Worm (Caenorhabditis elegans): ENCODE results near the gene cest-32.

The cest-32 gene

ce11 chrV:5200188-5200587 lies 33.5 kb downstream of the cest-32 start (continued):
- TF ChIP-seq pha-4 (GFP tag; IDR thresholded peaks at IDR 0.05) (no peak), pha-4 (tag; optimal IDR thresholded peaks at IDR 0.05) (no peak), zfp-3 (GFP tag; conservative IDR thresholded peaks at IDR 0.05) (no peak), nhr-10 (tag; optimal IDR thresholded peaks at IDR 0.05) (no peak)

ce11 chrV:5198240-5198639 lies 35.5 kb downstream of the cest-32 start, which contains the start of gene Y47A7.2:
Gene Y47A7.2 (minus strand): TSS chrV:5198340.
- TF ChIP-seq aly-2 (tag; optimal IDR thresholded peaks at IDR 0.05) (no peak), F10B5.3 (tag; optimal IDR thresholded peaks at IDR 0.05) (no peak), lin-38 (GFP tag; IDR thresholded peaks at IDR 0.05) (no peak), zfp-2 (tag; optimal IDR thresholded peaks at IDR 0.05) (no peak), daf-19 (GFP tag; conservative IDR thresholded peaks at IDR 0.05) (no peak), snpc-1.2 (GFP tag; IDR thresholded peaks at IDR 0.05) (no peak), pha-4 (GFP tag; IDR thresholded peaks at IDR 0.05) (no peak), pha-4 (tag; optimal IDR thresholded peaks at IDR 0.05) (no peak), spr-1 (tag; optimal IDR thresholded peaks at IDR 0.05) (no peak), vab-7 (GFP tag; IDR thresholded peaks at IDR 0.05) (no peak), aha-1 (tag) (no peak), nhr-11 (tag; optimal IDR thresholded peaks at IDR 0.05) (no peak), Y48G9A.11 (GFP tag; IDR thresholded peaks at IDR 0.05) (no peak), F26F4.8 (GFP tag; conservative IDR thresholded peaks at IDR 0.05) (no peak), duxl-1 (tag; optimal IDR thresholded peaks at IDR 0.05; ENCODE audit: poor library complexity) (no peak)

- TF ChIP-seq nhr-6 (tag; optimal IDR thresholded peaks at IDR 0.05): no peak
- no peak for TF ChIP-seq dve-1 (tag; optimal IDR thresholded peaks at IDR 0.05; ENCODE audit: insufficient read depth)
- no peak for TF ChIP-seq nhr-42 (GFP tag; IDR thresholded peaks at IDR 0.05)
- TF ChIP-seq skn-1 (tag; optimal IDR thresholded peaks at IDR 0.05): no peak
- TF ChIP-seq nhr-111 (GFP tag; optimal IDR thresholded peaks at IDR 0.05): no peak
- no peak for TF ChIP-seq attf-4 (tag; optimal IDR thresholded peaks at IDR 0.05)
- TF ChIP-seq nhr-28 (tag; optimal IDR thresholded peaks at IDR 0.05): no peak
- TF ChIP-seq mxl-3 (GFP tag; optimal IDR thresholded peaks at IDR 0.05): no peak
- no peak for TF ChIP-seq D1046.2 (GFP tag; IDR thresholded peaks at IDR 0.05)
- TF ChIP-seq ceh-44 (GFP tag; IDR thresholded peaks at IDR 0.05): no peak
- TF ChIP-seq duxl-1 (tag; optimal IDR thresholded peaks at IDR 0.05; ENCODE audit: poor library complexity): no peak
- TF ChIP-seq nhr-10 (tag; optimal IDR thresholded peaks at IDR 0.05): no peak
- no peak for TF ChIP-seq vab-7 (GFP tag; IDR thresholded peaks at IDR 0.05)
- no peak for TF ChIP-seq zip-11 (GFP tag; IDR thresholded peaks at IDR 0.05)
- TF ChIP-seq daf-16 (GFP tag; optimal IDR thresholded peaks at IDR 0.05): no peak
- no peak for TF ChIP-seq daf-16 (tag; optimal IDR thresholded peaks at IDR 0.05)
- no peak for TF ChIP-seq jun-1 (tag; optimal IDR thresholded peaks at IDR 0.05)
These were observed 39.2 kb downstream of the cest-32 start, which contains the start of gene abu-8 for ce11 chrV:5194508-5194907. Gene abu-8 (minus strand): TSS chrV:5194608.

- TF ChIP-seq nhr-10 (tag; optimal IDR thresholded peaks at IDR 0.05) (no peak), duxl-1 (tag; optimal IDR thresholded peaks at IDR 0.05; ENCODE audit: poor library complexity) (no peak), nhr-102 (tag; optimal IDR thresholded peaks at IDR 0.05) (peak; percentile 58), ceh-62 (tag; optimal IDR thresholded peaks at IDR 0.05) (no peak), jun-1 (tag; optimal IDR thresholded peaks at IDR 0.05) (no peak), mdl-1 (tag; optimal IDR thresholded peaks at IDR 0.05) (no peak), ceh-28 (tag; optimal IDR thresholded peaks at IDR 0.05) (no peak), F37D6.2 (tag; optimal IDR thresholded peaks at IDR 0.05) (no peak), D1046.2 (GFP tag; IDR thresholded peaks at IDR 0.05) (no peak), pqm-1 (tag; optimal IDR thresholded peaks at IDR 0.05) (peak; percentile 78), hlh-11 (tag; optimal IDR thresholded peaks at IDR 0.05) (peak; percentile 77), nhr-48 (tag; optimal IDR thresholded peaks at IDR 0.05) (peak; percentile 81), daf-16 (GFP tag; optimal IDR thresholded peaks at IDR 0.05) (peak in 1 of 2 experiments; percentile 40), daf-16 (tag; optimal IDR thresholded peaks at IDR 0.05) (peak; percentile 89), unc-130 (GFP tag; optimal IDR thresholded peaks at IDR 0.05) (no peak), skn-1 (tag; optimal IDR thresholded peaks at IDR 0.05) (no peak), nhr-76 (tag; optimal IDR thresholded peaks at IDR 0.05) (no peak), dmd-6 (GFP tag; IDR thresholded peaks at IDR 0.05) (peak; percentile 92), dve-1 (tag; optimal IDR thresholded peaks at IDR 0.05; ENCODE audit: insufficient read depth) (peak; percentile 93), pha-4 (GFP tag; IDR thresholded peaks at IDR 0.05) (no peak), pha-4 (tag; optimal IDR thresholded peaks at IDR 0.05) (no peak), Y105C5A.15 (GFP tag; IDR thresholded peaks at IDR 0.05) (no peak), ceh-32 (tag; optimal IDR thresholded peaks at IDR 0.05; ENCODE audit: poor library complexity) (no peak), nhr-6 (tag; optimal IDR thresholded peaks at IDR 0.05) (no peak), ztf-7 (tag; optimal IDR thresholded peaks at IDR 0.05) (no peak), spr-1 (tag; optimal IDR thresholded peaks at IDR 0.05) (no peak), madf-5 (GFP tag; IDR thresholded peaks at IDR 0.05) (no peak)
These were observed 41.2 kb downstream of the cest-32 start, which contains the start of gene C03A7.13 for ce11 chrV:5192501-5192900. Gene C03A7.13 (minus strand): TSS chrV:5192543.
